Worm (Caenorhabditis elegans) whole organism, L2 larva: Measurements from ENCODE around the gene gpa-9.

Experiments
- C34F6.9 ChIP-seq: fragments of 150-350 bp; optimal IDR thresholded peaks from 2 replicates; lab custom pipeline; 2014; ENCODE audit warnings: missing biosample characterization, missing genetic modification characterization
- F13H6.1 ChIP-seq: sonication (generic microtip); optimal IDR thresholded peaks from 2 replicates; lab custom pipeline; 2016; ENCODE audit warnings: missing genetic modification characterization, missing compliant biosample characterization
- Y55F3AM.14 ChIP-seq: fragments of 200-800 bp; sonication (Bioruptor generic); optimal IDR thresholded peaks from 2 replicates; lab custom pipeline; 2018; ENCODE audit warnings: mild to moderate bottlenecking, missing genetic modification characterization, missing compliant biosample characterization
- crh-2 ChIP-seq: sonication (generic microtip); optimal IDR thresholded peaks from 2 replicates; lab custom pipeline; 2017; ENCODE audit warnings: missing biosample characterization, missing genetic modification characterization
- dmd-4 ChIP-seq: sonication (generic microtip); optimal IDR thresholded peaks from 2 replicates; lab custom pipeline; 2017; ENCODE audit warnings: missing biosample characterization, missing genetic modification characterization
- egl-27 ChIP-seq: sonication (generic microtip); optimal IDR thresholded peaks from 3 replicates; lab custom pipeline; 2017; ENCODE audit warnings: missing biosample characterization, missing genetic modification reagents, missing genetic modification characterization
- elt-3 ChIP-seq: sonication (generic microtip); optimal IDR thresholded peaks from 2 replicates; lab custom pipeline; 2017; ENCODE audit warnings: missing biosample characterization, missing genetic modification characterization
- fos-1 ChIP-seq: fragments of 150-350 bp; optimal IDR thresholded peaks from 2 replicates; lab custom pipeline; 2014; ENCODE audit warnings: missing biosample characterization, missing genetic modification characterization
- gmeb-1 ChIP-seq: fragments of 150-350 bp; optimal IDR thresholded peaks from 2 replicates; lab custom pipeline; 2014; ENCODE audit warnings: missing biosample characterization, missing genetic modification characterization
- lin-11 ChIP-seq: fragments of 150-350 bp; sonication (generic microtip); optimal IDR thresholded peaks from 2 replicates; lab custom pipeline; 2014; ENCODE audit warnings: missing biosample characterization, missing genetic modification characterization, inconsistent platforms, mixed read lengths
- lin-13 ChIP-seq: fragments of 150-350 bp; optimal IDR thresholded peaks from 2 replicates; lab custom pipeline; 2014; ENCODE audit warnings: missing biosample characterization, missing genetic modification reagents, missing genetic modification characterization
- lin-39 ChIP-seq: fragments of 150-350 bp; optimal IDR thresholded peaks from 2 replicates; lab custom pipeline; 2014; ENCODE audit warnings: missing biosample characterization, missing genetic modification reagents, missing genetic modification characterization
- lsy-2 ChIP-seq, 2 experiments: fragments of 150-350 bp in 1 of 2; sonication (generic microtip) in 1 of 2; optimal IDR thresholded peaks; 2 replicates each; lab custom pipeline; 2014 to 2017; ENCODE audit warnings: missing biosample characterization in 2 of 2, missing genetic modification characterization in 2 of 2
- mab-5 ChIP-seq: fragments of 150-350 bp; optimal IDR thresholded peaks from 2 replicates; lab custom pipeline; 2014; ENCODE audit warnings: missing biosample characterization, missing genetic modification characterization
- mbf-1 ChIP-seq: sonication (generic microtip); optimal IDR thresholded peaks from 2 replicates; lab custom pipeline; 2017; ENCODE audit warnings: missing biosample characterization, missing genetic modification characterization
- mdl-1 ChIP-seq, 2 experiments: fragments of 150-350 bp in 1 of 2; sonication (generic microtip) in 1 of 2; optimal IDR thresholded peaks; 2 replicates each; lab custom pipeline; 2017; ENCODE audit warnings: missing biosample characterization in 2 of 2, missing genetic modification characterization in 2 of 2
- nhr-10 ChIP-seq: sonication (generic microtip); optimal IDR thresholded peaks from 2 replicates; lab custom pipeline; 2017; ENCODE audit warnings: missing biosample characterization, missing genetic modification characterization
- nhr-129 ChIP-seq: fragments of 150-350 bp; optimal IDR thresholded peaks from 2 replicates; lab custom pipeline; 2014; ENCODE audit warnings: missing biosample characterization, missing genetic modification characterization
- nhr-21 ChIP-seq: fragments of 150-350 bp; optimal IDR thresholded peaks from 2 replicates; lab custom pipeline; 2014; ENCODE audit warnings: missing biosample characterization, missing genetic modification characterization
- nhr-23 ChIP-seq: fragments of 150-350 bp; optimal IDR thresholded peaks from 2 replicates; lab custom pipeline; 2014; ENCODE audit warnings: missing biosample characterization, missing genetic modification reagents, missing genetic modification characterization
- peb-1 ChIP-seq: fragments of 150-350 bp; optimal IDR thresholded peaks from 2 replicates; lab custom pipeline; 2014; ENCODE audit warnings: missing biosample characterization, missing genetic modification characterization
- sem-4 ChIP-seq: fragments of 150-350 bp; optimal IDR thresholded peaks from 2 replicates; lab custom pipeline; 2014; ENCODE audit warnings: missing biosample characterization, missing genetic modification reagents, missing genetic modification characterization
- sma-3 ChIP-seq: sonication (generic microtip); optimal IDR thresholded peaks from 2 replicates; lab custom pipeline; 2016; ENCODE audit warnings: missing genetic modification reagents, missing genetic modification characterization, missing compliant biosample characterization
- sma-9 ChIP-seq, 2 experiments: fragments of 150-350 bp in 1 of 2; sonication (generic microtip) in 1 of 2; optimal IDR thresholded peaks; 2 replicates each; lab custom pipeline; 2014 to 2016; ENCODE audit warnings: missing genetic modification characterization in 2 of 2, mild to moderate bottlenecking in 1 of 2, missing biosample characterization in 1 of 2, missing compliant biosample characterization in 1 of 2, missing genetic modification reagents in 1 of 2, moderate library complexity in 1 of 2
- unc-55 ChIP-seq: fragments of 150-350 bp; sonication (generic microtip); optimal IDR thresholded peaks from 3 replicates; lab custom pipeline; 2014; ENCODE audit warnings: missing biosample characterization, missing genetic modification reagents, missing genetic modification characterization
- unc-62 ChIP-seq: fragments of 150-350 bp; optimal IDR thresholded peaks from 2 replicates; lab custom pipeline; 2014; ENCODE audit warnings: missing biosample characterization, missing genetic modification reagents, missing genetic modification characterization
- zag-1 ChIP-seq: fragments of 150-350 bp; optimal IDR thresholded peaks from 2 replicates; lab custom pipeline; 2014; ENCODE audit warnings: missing biosample characterization, missing genetic modification characterization
- ztf-11 ChIP-seq: sonication (generic microtip); optimal IDR thresholded peaks from 2 replicates; lab custom pipeline; 2017; ENCODE audit warnings: missing biosample characterization, missing genetic modification characterization

The gpa-9 gene

DNA sequence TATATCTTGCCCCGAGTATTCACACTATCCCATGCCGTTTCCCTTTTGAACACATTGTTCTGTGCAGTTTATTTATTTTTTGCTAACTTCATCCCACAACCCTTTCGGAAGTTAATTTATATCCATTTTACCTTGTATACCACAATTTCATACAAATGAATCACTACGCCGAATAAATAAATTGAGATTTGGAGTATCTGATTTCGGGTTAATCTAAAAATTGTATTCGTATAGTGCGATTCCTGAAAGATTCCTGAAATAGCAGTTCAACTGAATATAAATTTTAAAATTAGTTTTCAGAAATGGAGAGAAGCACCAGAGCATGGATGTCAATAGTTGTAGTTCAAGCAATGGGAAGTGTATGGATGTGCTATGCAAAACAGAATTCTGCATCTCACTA, 42.0 kb downstream of the gpa-9 start, which contains the start of gene erg-28:
Gene erg-28, plus strand, starts transcription at position 301 of the 400 bp plus-strand sequence.
- TF ChIP-seq ztf-11 (no peak), nhr-23 (tag; lab: Kevin White, UChicago) (no peak), nhr-10 (tag; lab: Kevin White, UChicago) (no peak), elt-3 (tag; lab: Kevin White, UChicago) (no peak), peb-1 (tag; lab: Kevin White, UChicago) (no peak)

DNA sequence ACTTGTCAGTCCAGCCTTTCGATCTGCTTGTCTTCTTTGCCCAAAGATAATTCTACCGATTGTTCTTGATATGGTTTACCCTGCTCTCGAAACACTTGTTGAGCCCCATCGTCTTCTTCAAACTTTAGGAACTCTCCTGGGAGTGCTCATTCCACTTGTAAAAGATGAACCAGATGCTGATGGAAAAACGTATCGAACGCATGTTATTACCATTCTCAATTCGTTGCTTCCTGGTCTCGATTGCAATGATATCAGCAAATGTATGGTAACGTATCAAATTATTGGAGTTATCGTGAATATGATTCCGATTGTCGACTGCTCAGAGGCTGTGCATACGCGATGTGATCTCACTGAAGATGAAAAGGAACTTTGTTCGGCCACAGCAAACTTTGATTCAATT, 47.3 kb downstream of the gpa-9 start:
- no peak for TF ChIP-seq ztf-11
- TF ChIP-seq nhr-10 (tag; lab: Kevin White, UChicago): no peak
- no peak for TF ChIP-seq mbf-1
- no peak for TF ChIP-seq crh-2
- no peak for TF ChIP-seq Y55F3AM.14 (GFP tag; lab: Kevin White, UChicago)
- no peak for TF ChIP-seq lsy-2 (tag; optimal IDR thresholded peaks at IDR 0.05; lab: Kevin White, UChicago)

DNA sequence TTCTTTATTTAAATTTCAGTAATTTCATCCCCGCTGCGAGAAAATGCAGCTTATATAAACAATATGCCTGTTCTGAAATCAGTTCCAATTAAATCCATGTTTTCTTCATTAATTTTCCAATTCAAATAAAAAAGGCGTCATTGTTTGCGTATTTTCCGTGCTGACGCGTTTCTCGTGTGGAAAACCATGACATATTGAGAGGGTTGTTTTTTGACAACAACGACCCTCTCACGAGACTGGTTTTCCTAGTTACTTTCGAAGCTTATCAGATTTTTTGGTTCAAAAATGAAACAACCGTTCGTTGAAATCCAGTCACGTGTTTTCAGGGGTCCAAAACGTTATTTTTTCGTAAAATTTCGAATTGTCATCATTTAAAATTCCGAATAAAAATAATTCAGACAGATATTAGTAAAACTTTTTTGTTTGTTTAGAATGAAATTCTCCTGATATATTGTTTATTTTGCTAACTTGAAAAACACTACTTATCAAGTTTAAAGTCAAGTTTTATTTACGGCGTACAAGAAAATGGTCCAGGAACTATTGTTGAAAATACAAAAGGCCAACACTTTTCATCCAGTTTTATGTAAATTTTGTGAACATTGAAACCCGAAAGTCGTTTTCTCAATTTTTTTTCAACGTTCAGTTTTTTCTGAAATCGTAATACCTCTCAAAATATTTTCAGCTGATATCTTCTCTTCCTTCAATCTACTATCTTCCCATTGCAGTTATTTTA, 49.4 kb downstream of the gpa-9 start, which contains the start of gene C14C10.5:
Gene C14C10.5, plus strand, starts transcription at position 683 of the 733 bp plus-strand sequence.
- no peak for TF ChIP-seq unc-62
- TF ChIP-seq dmd-4 (tag; lab: Kevin White, UChicago): no peak
- TF ChIP-seq lsy-2 (tag; optimal IDR thresholded peaks at IDR 0.05; lab: Kevin White, UChicago): peak in 1 of 2 experiments; percentile 14
- TF ChIP-seq lin-39 (tag; lab: Kevin White, UChicago): no peak
- peak; percentile 35 for TF ChIP-seq nhr-129 (tag; lab: Kevin White, UChicago)
- no peak for TF ChIP-seq nhr-21

DNA sequence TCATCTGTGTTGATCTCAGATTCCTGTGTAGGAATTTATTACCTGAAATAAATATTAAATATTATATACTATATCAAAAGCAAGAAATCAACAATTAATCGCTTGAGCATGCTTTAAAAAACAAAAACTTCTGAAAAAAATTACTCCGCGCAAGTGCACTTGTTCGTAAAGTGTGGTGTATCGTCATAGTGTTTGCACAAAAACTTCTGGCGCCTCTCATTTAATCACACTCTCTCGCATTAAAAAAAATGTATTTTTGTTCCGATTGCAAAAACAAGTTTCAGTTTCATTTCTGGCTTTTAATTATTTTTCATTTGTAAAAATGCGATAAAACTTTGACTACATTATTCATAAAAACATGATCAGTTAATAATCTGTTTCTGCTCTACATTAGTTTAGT, 50.0 kb downstream of the gpa-9 start, which contains the start of the genes C14C10.10 and ril-2:
Gene C14C10.10, minus strand, starts transcription at position 19 of the 400 bp plus-strand sequence.
Gene ril-2, minus strand, starts transcription at position 48 of the 400 bp plus-strand sequence.
- TF ChIP-seq crh-2 (peak; percentile 35), fos-1 (tag; lab: Kevin White, UChicago) (no peak), C34F6.9 (tag; lab: Kevin White, UChicago) (peak; percentile 50), zag-1 (tag; lab: Kevin White, UChicago) (no peak), unc-62 (no peak), nhr-10 (tag; lab: Kevin White, UChicago) (no peak), unc-55 (GFP tag; lab: Kevin White, UChicago) (peak; percentile 46), nhr-23 (tag; lab: Kevin White, UChicago) (no peak), lsy-2 (tag; optimal IDR thresholded peaks at IDR 0.05; lab: Kevin White, UChicago) (peak in 1 of 2 experiments; percentile 29)

DNA sequence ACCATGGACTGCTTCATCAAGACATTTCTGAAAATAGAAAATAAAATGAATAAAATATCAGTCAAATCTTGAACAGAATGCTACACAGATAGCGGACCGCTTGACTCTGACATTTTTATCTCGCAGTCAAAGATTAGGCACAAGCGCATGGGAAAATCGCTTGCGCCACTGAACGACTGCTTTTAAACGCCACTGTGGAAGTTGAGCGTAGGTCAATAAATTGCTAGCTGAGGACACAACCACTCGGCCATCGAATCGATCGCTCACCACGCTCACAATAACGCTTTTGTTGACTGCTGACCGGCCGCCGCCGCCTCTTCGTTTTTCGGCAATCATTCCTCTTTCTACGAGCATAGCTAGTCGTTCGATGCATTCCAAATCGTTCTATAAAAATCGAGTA, 52.3 kb downstream of the gpa-9 start:
- TF ChIP-seq nhr-21: peak; percentile 48
- TF ChIP-seq gmeb-1 (tag; lab: Kevin White, UChicago): peak; percentile 51
- peak; percentile 44 for TF ChIP-seq F13H6.1 (tag; lab: Kevin White, UChicago)
- no peak for TF ChIP-seq elt-3 (tag; lab: Kevin White, UChicago)
- TF ChIP-seq lin-13 (GFP tag; lab: Kevin White, UChicago): peak; percentile 55
- peak; percentile 37 for TF ChIP-seq C34F6.9 (tag; lab: Kevin White, UChicago)
- TF ChIP-seq egl-27 (tag; lab: Kevin White, UChicago): peak; percentile 29
- no peak for TF ChIP-seq sem-4 (tag; lab: Kevin White, UChicago)
- TF ChIP-seq unc-55 (GFP tag; lab: Kevin White, UChicago): no peak
- TF ChIP-seq crh-2: peak; percentile 26
- peak; percentile 58 for TF ChIP-seq sma-9 (GFP tag; optimal IDR thresholded peaks at IDR 0.05; lab: Kevin White, UChicago)
- no peak for TF ChIP-seq sma-9 (tag; optimal IDR thresholded peaks at IDR 0.05; lab: Kevin White, UChicago)
- TF ChIP-seq nhr-129 (tag; lab: Kevin White, UChicago): peak; percentile 70
- TF ChIP-seq fos-1 (tag; lab: Kevin White, UChicago): peak; percentile 16
- TF ChIP-seq Y55F3AM.14 (GFP tag; lab: Kevin White, UChicago): no peak
- TF ChIP-seq lsy-2 (tag; optimal IDR thresholded peaks at IDR 0.05; lab: Kevin White, UChicago): peak in 1 of 2 experiments; percentile 41
- TF ChIP-seq mdl-1 (tag; optimal IDR thresholded peaks at IDR 0.05; lab: Kevin White, UChicago): no peak
- peak; percentile 55 for TF ChIP-seq sma-3 (GFP tag; lab: Kevin White, UChicago)
- peak; percentile 18 for TF ChIP-seq lin-11 (tag; lab: Kevin White, UChicago)
- no peak for TF ChIP-seq mab-5 (tag; lab: Kevin White, UChicago)
- TF ChIP-seq, all 48 proteins: peak for 13
